Worm (Caenorhabditis elegans) whole organism, L1 larva: ENCODE data around the gene C34B4.2.
A peak's percentile ranks its signal among the peaks of the same experiment; 100 is the strongest.

Experiments
- Y116A8C.19 ChIP-seq: sonication (generic microtip); optimal IDR thresholded peaks from 2 replicates; lab custom pipeline; 2016; ENCODE audit warnings: missing compliant biosample characterization, missing genetic modification characterization, borderline replicate concordance
- aly-2 ChIP-seq: fragments of 150-350 bp; optimal IDR thresholded peaks from 2 replicates; lab custom pipeline; 2014; ENCODE audit warnings: missing biosample characterization, missing genetic modification characterization
- ceh-88 ChIP-seq: fragments of 200-800 bp; sonication (Bioruptor generic); IDR thresholded peaks from 2 replicates; pipeline ENCODE4 v1.3.6; 2022; ENCODE audit warnings: missing genetic modification characterization, missing compliant biosample characterization
- ces-1 ChIP-seq: fragments of 150-350 bp; optimal IDR thresholded peaks from 2 replicates; lab custom pipeline; 2014; ENCODE audit warnings: missing biosample characterization, missing genetic modification reagents, missing genetic modification characterization
- dsc-1 ChIP-seq: sonication (generic microtip); optimal IDR thresholded peaks from 2 replicates; lab custom pipeline; 2016; ENCODE audit warnings: mild to moderate bottlenecking, missing genetic modification characterization, missing compliant biosample characterization
- efl-1 ChIP-seq, 4 experiments: fragments of 150-350 bp; optimal IDR thresholded peaks in 3 of 4; peaks in 1 of 4; 1 replicate in 1 of 4; 2 replicates in 3 of 4; lab custom pipeline; 2014; ENCODE audit warnings: missing biosample characterization in 2 of 4, missing genetic modification characterization in 2 of 4, missing genetic modification reagents in 2 of 4
- efl-3 ChIP-seq: fragments of 200-800 bp; sonication (Bioruptor generic); optimal IDR thresholded peaks from 2 replicates; lab custom pipeline; 2018; ENCODE audit warnings: mild to moderate bottlenecking, missing genetic modification characterization, missing compliant biosample characterization
- egl-13 ChIP-seq: sonication (generic microtip); optimal IDR thresholded peaks from 2 replicates; lab custom pipeline; 2016; ENCODE audit warnings: missing genotype, missing genetic modification reagents, missing genetic modification characterization, missing compliant biosample characterization
- elt-2 ChIP-seq: sonication (generic microtip); optimal IDR thresholded peaks from 2 replicates; lab custom pipeline; 2016; ENCODE audit warnings: missing genetic modification characterization, mild to moderate bottlenecking, inconsistent platforms, missing compliant biosample characterization, missing genetic modification reagents
- elt-3 ChIP-seq, 6 experiments: fragments of 150-350 bp in 1 of 6; sonication (generic microtip); optimal IDR thresholded peaks; 2 replicates each; lab custom pipeline; 2017 to 2018; ENCODE audit warnings: missing biosample characterization in 6 of 6, missing genetic modification characterization in 6 of 6, inconsistent platforms in 1 of 6
- fkh-4 ChIP-seq: sonication (generic microtip); optimal IDR thresholded peaks from 2 replicates; lab custom pipeline; 2016; ENCODE audit warnings: missing compliant biosample characterization, missing genetic modification characterization, borderline replicate concordance
- fkh-8 ChIP-seq: sonication (generic microtip); optimal IDR thresholded peaks from 2 replicates; lab custom pipeline; 2016; ENCODE audit warnings: mild to moderate bottlenecking, missing genetic modification characterization, missing compliant biosample characterization
- grh-1 ChIP-seq: fragments of 200-800 bp; sonication (Bioruptor generic); IDR thresholded peaks from 2 replicates; pipeline ENCODE4 v1.3.6; 2022; ENCODE audit warnings: missing genetic modification reagents, missing genetic modification characterization, missing compliant biosample characterization
- irx-1 ChIP-seq: sonication (generic microtip); optimal IDR thresholded peaks from 2 replicates; lab custom pipeline; 2016; ENCODE audit warnings: missing genetic modification characterization, missing compliant biosample characterization
- jun-1 ChIP-seq: fragments of 150-350 bp; optimal IDR thresholded peaks from 2 replicates; lab custom pipeline; 2014; ENCODE audit warnings: missing biosample characterization, missing genetic modification reagents, missing genetic modification characterization
- lin-13 ChIP-seq: fragments of 150-350 bp; optimal IDR thresholded peaks from 2 replicates; lab custom pipeline; 2014; ENCODE audit warnings: missing biosample characterization, missing genetic modification reagents, missing genetic modification characterization
- lin-14 ChIP-seq: fragments of 200-800 bp; sonication (Bioruptor generic); optimal IDR thresholded peaks from 2 replicates; lab custom pipeline; 2018; ENCODE audit warnings: mild to moderate bottlenecking, missing genetic modification characterization, moderate library complexity, missing compliant biosample characterization
- lin-15B ChIP-seq: fragments of 150-350 bp; sonication (generic microtip); optimal IDR thresholded peaks from 3 replicates; lab custom pipeline; 2014; ENCODE audit warnings: missing biosample characterization, missing genetic modification characterization
- lin-35 ChIP-seq, 2 experiments: fragments of 150-350 bp; optimal IDR thresholded peaks; 2 replicates each; lab custom pipeline; 2014; ENCODE audit warnings: missing biosample characterization in 2 of 2, missing genetic modification characterization in 2 of 2, missing genetic modification reagents in 2 of 2
- lin-39 ChIP-seq: fragments of 150-350 bp; optimal IDR thresholded peaks from 2 replicates; lab custom pipeline; 2014; ENCODE audit warnings: missing biosample characterization, missing genetic modification reagents, missing genetic modification characterization
- lsy-2 ChIP-seq, 2 experiments: fragments of 150-350 bp; optimal IDR thresholded peaks; 2 replicates each; lab custom pipeline; 2014; ENCODE audit warnings: missing biosample characterization in 2 of 2, missing genetic modification characterization in 2 of 2
- mab-9 ChIP-seq: fragments of 200-800 bp; sonication (Bioruptor generic); IDR thresholded peaks from 2 replicates; pipeline ENCODE4 v1.3.6; 2022; ENCODE audit warnings: missing genetic modification reagents, missing genetic modification characterization, missing compliant biosample characterization
- mef-2 ChIP-seq: fragments of 150-350 bp; optimal IDR thresholded peaks from 2 replicates; lab custom pipeline; 2014; ENCODE audit warnings: missing biosample characterization, missing genetic modification characterization
- mep-1 ChIP-seq: fragments of 150-350 bp; optimal IDR thresholded peaks from 2 replicates; lab custom pipeline; 2014; ENCODE audit warnings: missing biosample characterization, missing genetic modification characterization
- nhr-11 ChIP-seq: fragments of 150-350 bp; optimal IDR thresholded peaks from 2 replicates; lab custom pipeline; 2014; ENCODE audit warnings: missing biosample characterization, missing genetic modification characterization
- nhr-12 ChIP-seq: sonication (generic microtip); optimal IDR thresholded peaks from 2 replicates; lab custom pipeline; 2017; ENCODE audit warnings: missing biosample characterization, missing genetic modification characterization
- nhr-19 ChIP-seq: fragments of 200-800 bp; sonication (Bioruptor generic); conservative IDR thresholded peaks from 2 replicates; pipeline ENCODE4 v1.3.6; 2022; ENCODE audit warnings: missing genetic modification characterization, missing compliant biosample characterization
- nhr-237 ChIP-seq: fragments of 150-350 bp; optimal IDR thresholded peaks from 2 replicates; lab custom pipeline; 2014; ENCODE audit warnings: missing biosample characterization, missing genetic modification characterization
- nhr-47 ChIP-seq: sonication (generic microtip); optimal IDR thresholded peaks from 2 replicates; lab custom pipeline; 2016; ENCODE audit warnings: mild to moderate bottlenecking, missing genetic modification characterization, moderate library complexity, missing compliant biosample characterization
- nhr-71 ChIP-seq: sonication (generic microtip); optimal IDR thresholded peaks from 2 replicates; lab custom pipeline; 2016; ENCODE audit warnings: mild to moderate bottlenecking, missing genetic modification characterization, moderate library complexity, missing compliant biosample characterization
- nhr-77 ChIP-seq: fragments of 150-350 bp; optimal IDR thresholded peaks from 2 replicates; lab custom pipeline; 2014; ENCODE audit warnings: missing biosample characterization, missing genetic modification characterization
- nhr-84 ChIP-seq: sonication (generic microtip); optimal IDR thresholded peaks from 2 replicates; lab custom pipeline; 2017; ENCODE audit warnings: missing biosample characterization, missing genetic modification characterization
- nhr-85 ChIP-seq: sonication (generic microtip); peaks from one replicate; lab custom pipeline; 2016; ENCODE audit warnings: missing genetic modification characterization, inconsistent platforms, missing compliant biosample characterization
- nhr-90 ChIP-seq: sonication (generic microtip); optimal IDR thresholded peaks from 2 replicates; lab custom pipeline; 2016; ENCODE audit warnings: mild to moderate bottlenecking, missing genetic modification characterization, missing compliant biosample characterization; ENCODE audit not compliant: poor library complexity
- pag-3 ChIP-seq: sonication (generic microtip); optimal IDR thresholded peaks from 2 replicates; lab custom pipeline; 2017; ENCODE audit warnings: missing genetic modification characterization, mild to moderate bottlenecking, missing compliant biosample characterization, antibody characterized with exemption, borderline replicate concordance; ENCODE audit not compliant: insufficient read depth
- pax-3 ChIP-seq: fragments of 200-800 bp; sonication (Bioruptor generic); optimal IDR thresholded peaks from 2 replicates; lab custom pipeline; 2018; ENCODE audit warnings: mild to moderate bottlenecking, missing genetic modification characterization, moderate library complexity, missing compliant biosample characterization
- pqm-1 ChIP-seq: sonication (generic microtip); optimal IDR thresholded peaks from 3 replicates; lab custom pipeline; 2017; ENCODE audit warnings: missing biosample characterization, missing genetic modification characterization
- rnt-1 ChIP-seq: sonication (generic microtip); optimal IDR thresholded peaks from 2 replicates; lab custom pipeline; 2016; ENCODE audit warnings: mild to moderate bottlenecking, missing genetic modification characterization, moderate library complexity, missing compliant biosample characterization
- skn-1 ChIP-seq: fragments of 150-350 bp; optimal IDR thresholded peaks from 2 replicates; lab custom pipeline; 2014; ENCODE audit warnings: missing biosample characterization, missing genetic modification characterization
- snu-23 ChIP-seq: sonication (generic microtip); optimal IDR thresholded peaks from 2 replicates; lab custom pipeline; 2016; ENCODE audit warnings: missing genetic modification characterization, missing compliant biosample characterization
- tbx-2 ChIP-seq: sonication (generic microtip); optimal IDR thresholded peaks from 2 replicates; lab custom pipeline; 2016; ENCODE audit warnings: missing genetic modification characterization, missing compliant biosample characterization
- unc-98 ChIP-seq: fragments of 200-800 bp; sonication (Bioruptor generic); IDR thresholded peaks from 2 replicates; pipeline ENCODE4 v1.3.6; 2022; ENCODE audit warnings: missing genetic modification characterization, missing compliant biosample characterization
- vab-15 ChIP-seq: sonication (generic microtip); optimal IDR thresholded peaks from 2 replicates; lab custom pipeline; 2017; ENCODE audit warnings: missing genotype, mild to moderate bottlenecking, missing genetic modification characterization, missing compliant biosample characterization
- zip-4 ChIP-seq: fragments of 200-800 bp; sonication (Bioruptor generic); optimal IDR thresholded peaks from 2 replicates; lab custom pipeline; 2018; ENCODE audit warnings: mild to moderate bottlenecking, missing genetic modification characterization, moderate library complexity, missing compliant biosample characterization

Gene C34B4.2

ce11 chrV:13085917-13086552 lies 3.2 kb downstream of the C34B4.2 start (continued):
- TF ChIP-seq mef-2 (tag; lab: Kevin White, UChicago) (peak; percentile 77), nhr-77 (tag; lab: Kevin White, UChicago) (peak; percentile 64), unc-98 (GFP tag; lab: Robert Waterston, UW) (no peak), grh-1 (GFP tag; lab: Robert Waterston, UW) (peak; percentile 65), nhr-47 (tag; lab: Kevin White, UChicago) (peak; percentile 73), nhr-85 (tag; lab: Kevin White, UChicago) (peak; percentile 85), Y116A8C.19 (tag; lab: Kevin White, UChicago) (no peak), lin-13 (peak; percentile 65), jun-1 (tag; lab: Kevin White, UChicago) (peak; percentile 64), lin-14 (GFP tag; lab: Kevin White, UChicago) (peak; percentile 90), zip-4 (GFP tag; lab: Kevin White, UChicago) (peak; percentile 46), lin-39 (tag; lab: Kevin White, UChicago) (peak; percentile 29), nhr-90 (tag; lab: Kevin White, UChicago) (peak; percentile 61), fkh-8 (tag; lab: Kevin White, UChicago) (peak; percentile 71), ceh-88 (GFP tag; lab: Robert Waterston, UW) (0 out of 2 replicates have a peak, but pooled peaks have one; percentile 29), ces-1 (GFP tag; lab: Kevin White, UChicago) (no peak), lin-15B (tag; lab: Kevin White, UChicago) (peak; percentile 16), nhr-237 (peak; percentile 21), efl-1 (optimal IDR thresholded peaks at IDR 0.05; lab: Kevin White, UChicago) (peak; percentile 44 to 52), efl-1 (GFP tag; optimal IDR thresholded peaks at IDR 0.05 in 1 of 2; lab: Kevin White, UChicago) (peak; percentile 29 to 92), skn-1 (tag; lab: Kevin White, UChicago) (no peak), pag-3 (tag; lab: Kevin White, UChicago) (peak; percentile 65), lsy-2 (tag; optimal IDR thresholded peaks at IDR 0.05; lab: Kevin White, UChicago) (peak; percentile 66 to 68), irx-1 (tag; lab: Kevin White, UChicago) (peak; percentile 40), lin-35 (GFP tag; optimal IDR thresholded peaks at IDR 0.05; lab: Kevin White, UChicago) (peak; percentile 61 to 72), aly-2 (tag; lab: Kevin White, UChicago) (no peak), mep-1 (tag; lab: Kevin White, UChicago) (peak; percentile 50), nhr-19 (peak; percentile 100)

ce11 chrV:13088485-13088884 lies 5.6 kb downstream of the C34B4.2 start:
- TF ChIP-seq dsc-1 (peak; percentile 1), fkh-4 (no peak), snu-23 (GFP tag; lab: Kevin White, UChicago) (peak; percentile 7), nhr-85 (tag; lab: Kevin White, UChicago) (peak; percentile 64)

ce11 chrV:13090130-13090770 lies 7.4 kb downstream of the C34B4.2 start, which contains the start of gene C34B4.4:
Gene C34B4.4 (plus strand): TSS chrV:13090405.
- TF ChIP-seq mef-2 (tag; lab: Kevin White, UChicago) = no peak
- no peak for TF ChIP-seq pqm-1 (tag; lab: Kevin White, UChicago)
- TF ChIP-seq Y116A8C.19 (tag; lab: Kevin White, UChicago) = no peak
- peak; percentile 8 for TF ChIP-seq lin-14 (GFP tag; lab: Kevin White, UChicago)
- peak; percentile 9 for TF ChIP-seq elt-2 (tag; lab: Kevin White, UChicago)
- no peak for TF ChIP-seq nhr-11 (tag; lab: Kevin White, UChicago)
- TF ChIP-seq irx-1 (tag; lab: Kevin White, UChicago) = no peak
- TF ChIP-seq nhr-77 (tag; lab: Kevin White, UChicago) = no peak
- TF ChIP-seq tbx-2 (tag; lab: Kevin White, UChicago) = no peak
- TF ChIP-seq rnt-1 (tag; lab: Kevin White, UChicago) = no peak
- 0 out of 2 replicates have a peak, but pooled peaks have one; percentile 33 for TF ChIP-seq mab-9
- TF ChIP-seq vab-15 = no peak
- peak; percentile 54 for TF ChIP-seq aly-2 (tag; lab: Kevin White, UChicago)
- no peak for TF ChIP-seq unc-98 (GFP tag; lab: Robert Waterston, UW)
- peak; percentile 32 for TF ChIP-seq nhr-71 (tag; lab: Kevin White, UChicago)
- peak; percentile 29 for TF ChIP-seq nhr-90 (tag; lab: Kevin White, UChicago)
- peak; percentile 0 for TF ChIP-seq snu-23 (GFP tag; lab: Kevin White, UChicago)
- no peak for TF ChIP-seq egl-13 (tag; lab: Kevin White, UChicago)
- no peak for TF ChIP-seq elt-3 (tag; optimal IDR thresholded peaks at IDR 0.05; lab: Kevin White, UChicago)
- no peak for TF ChIP-seq nhr-12
- TF ChIP-seq nhr-85 (tag; lab: Kevin White, UChicago) = peak; percentile 49
- no peak for TF ChIP-seq efl-1 (optimal IDR thresholded peaks at IDR 0.05; lab: Kevin White, UChicago)
- TF ChIP-seq efl-1 (GFP tag; optimal IDR thresholded peaks at IDR 0.05 in 1 of 2; lab: Kevin White, UChicago) = peak in 1 of 2 experiments; percentile 16
- TF ChIP-seq nhr-19 = peak; percentile 19; the same call in 1 of the 2 replicates
- TF ChIP-seq pax-3 = peak; percentile 18
- no peak for TF ChIP-seq efl-3 (GFP tag; lab: Kevin White, UChicago)
- TF ChIP-seq nhr-84 = no peak
